Worm (Caenorhabditis elegans) whole organism, L3 larva: ENCODE results near the gene F54F2.14.

Experiments
- fkh-10 ChIP-seq: sonication (generic microtip); optimal IDR thresholded peaks from 2 replicates; lab custom pipeline; 2017; ENCODE audit warnings: missing biosample characterization, missing genetic modification reagents, missing genetic modification characterization
- nhr-23 ChIP-seq: fragments of 150-350 bp; optimal IDR thresholded peaks from 2 replicates; lab custom pipeline; 2014; ENCODE audit warnings: missing biosample characterization, missing genetic modification reagents, missing genetic modification characterization
- nhr-25 ChIP-seq: sonication (generic microtip); optimal IDR thresholded peaks from 2 replicates; lab custom pipeline; 2017; ENCODE audit warnings: missing biosample characterization, missing genetic modification characterization
- nhr-43 ChIP-seq: sonication (generic microtip); optimal IDR thresholded peaks from 2 replicates; lab custom pipeline; 2016; ENCODE audit warnings: mild to moderate bottlenecking, missing genetic modification characterization, missing compliant biosample characterization; ENCODE audit not compliant: poor library complexity, severe bottlenecking
- pha-4 ChIP-seq: fragments of 150-350 bp; optimal IDR thresholded peaks from 2 replicates; lab custom pipeline; 2014; ENCODE audit warnings: missing biosample characterization, missing genetic modification reagents, missing genetic modification characterization
- pqm-1 ChIP-seq: fragments of 150-350 bp; optimal IDR thresholded peaks from 2 replicates; lab custom pipeline; 2017; ENCODE audit warnings: missing biosample characterization, missing genetic modification characterization, inconsistent platforms
- skn-1 ChIP-seq: fragments of 150-350 bp; optimal IDR thresholded peaks from 2 replicates; lab custom pipeline; 2014; ENCODE audit warnings: missing biosample characterization, missing genetic modification characterization
- unc-39 ChIP-seq: sonication (generic microtip); optimal IDR thresholded peaks from 4 replicates; lab custom pipeline; 2017; ENCODE audit warnings: missing biosample characterization, missing genetic modification characterization

DNA sequence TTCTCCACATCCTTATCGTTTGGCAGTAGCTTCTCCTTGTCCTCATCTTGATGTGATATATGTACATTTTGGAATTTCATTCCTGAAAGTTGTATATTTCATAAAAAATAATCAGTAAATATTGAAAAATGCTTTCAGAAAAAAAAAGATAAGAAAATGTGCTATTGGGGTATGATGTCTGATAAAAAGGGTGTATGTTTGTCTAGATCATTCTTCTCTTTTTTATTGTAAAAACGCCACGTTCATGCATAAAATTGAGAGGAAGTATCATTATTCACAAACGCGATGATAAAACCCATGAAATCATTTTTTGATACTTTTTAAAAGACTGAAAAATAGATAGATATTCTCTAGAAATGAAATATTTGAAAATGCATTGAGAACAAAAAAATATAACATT lies 42.7 kb upstream of the F54F2.14 start:
- peak; percentile 96 for TF ChIP-seq pqm-1
- no peak for TF ChIP-seq unc-39 (tag; lab: Kevin White, UChicago)
- no peak for TF ChIP-seq fkh-10 (GFP tag; lab: Kevin White, UChicago)
- no peak for TF ChIP-seq nhr-43 (tag; lab: Kevin White, UChicago)
- TF ChIP-seq skn-1 (tag; lab: Kevin White, UChicago): no peak
- no peak for TF ChIP-seq nhr-23 (tag; lab: Kevin White, UChicago)
- TF ChIP-seq pha-4: peak; percentile 81
- TF ChIP-seq nhr-25: no peak
